Worm (Caenorhabditis elegans): Measurements from ENCODE around the gene C17F4.12.

DNA sequence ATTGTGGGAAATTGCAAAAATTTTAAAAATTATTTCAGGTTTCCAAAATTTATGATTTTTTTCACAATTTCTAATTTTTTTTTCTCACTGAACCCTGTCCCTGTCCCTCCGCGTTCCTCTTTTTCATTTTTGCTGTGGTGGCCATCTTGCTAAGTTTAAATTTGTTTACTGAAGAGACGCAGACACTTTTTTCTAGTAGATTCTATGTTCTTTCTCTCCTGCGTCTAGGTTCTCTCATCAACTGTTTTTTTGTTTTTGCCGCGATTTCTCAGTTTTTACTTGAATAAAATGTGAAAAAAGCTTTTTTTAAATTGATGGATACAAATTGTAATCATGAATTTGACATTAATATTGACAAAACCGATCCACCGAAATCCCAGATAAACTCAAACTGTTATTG, 34.7 kb downstream of the C17F4.12 start, which contains the start of gene ZC239.6:
- no peak for TF ChIP-seq tab-1 (GFP tag; IDR thresholded peaks at IDR 0.05)
- no peak for TF ChIP-seq cog-1 (tag; optimal IDR thresholded peaks at IDR 0.05)
- TF ChIP-seq T22C8.4 (GFP tag; IDR thresholded peaks at IDR 0.05) = no peak
- no peak for TF ChIP-seq flt-1 (GFP tag; IDR thresholded peaks at IDR 0.05)
- no peak for TF ChIP-seq ztf-29 (GFP tag; IDR thresholded peaks at IDR 0.05)
- TF ChIP-seq ztf-23 (GFP tag; IDR thresholded peaks at IDR 0.05) = no peak
- TF ChIP-seq ref-1 (GFP tag; conservative IDR thresholded peaks at IDR 0.05) = no peak
